Worm (Caenorhabditis elegans): Measurements from ENCODE around the gene col-166.

DNA sequence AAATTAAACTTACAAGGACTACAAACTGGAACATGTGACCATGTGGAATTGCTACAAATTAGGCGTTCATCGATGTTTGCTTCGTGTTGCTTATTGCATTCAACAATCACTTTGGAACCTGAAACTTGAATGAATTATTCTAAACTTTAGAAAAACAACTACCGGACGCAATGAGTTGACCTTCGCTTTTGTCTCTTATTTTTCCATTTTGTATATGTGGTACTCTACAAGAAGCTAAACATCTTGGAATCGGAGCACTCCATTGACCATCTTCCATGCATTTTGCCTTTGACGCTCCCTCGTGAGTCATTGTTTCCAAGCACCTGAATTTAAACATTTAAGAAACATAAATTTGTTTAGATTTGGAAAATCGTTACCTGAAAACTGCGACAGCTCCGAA lies 9.2 kb downstream of the col-166 start:
- TF ChIP-seq nhr-77 (tag; optimal IDR thresholded peaks at IDR 0.05) (no peak), egl-27 (tag; optimal IDR thresholded peaks at IDR 0.05) (no peak), daf-12 (tag; optimal IDR thresholded peaks at IDR 0.05) (no peak), nhr-23 (tag; optimal IDR thresholded peaks at IDR 0.05) (no peak)
